Worm (Caenorhabditis elegans): Measurements from ENCODE around the gene cest-2.3.

The cest-2.3 gene

ce11 chrV:14194514-14194913, 11.8 kb upstream of the cest-2.3 start:
- TF ChIP-seq T23F11.4 (GFP tag; optimal IDR thresholded peaks at IDR 0.05) (no peak), hlh-8 (tag; optimal IDR thresholded peaks at IDR 0.05) (no peak), ceh-34 (tag; optimal IDR thresholded peaks at IDR 0.05) (no peak), elt-2 (tag; optimal IDR thresholded peaks at IDR 0.05) (no peak), fax-1 (tag; optimal IDR thresholded peaks at IDR 0.05) (no peak), ztf-16 (tag; optimal IDR thresholded peaks at IDR 0.05) (no peak), hlh-6 (tag; optimal IDR thresholded peaks at IDR 0.05) (no peak), zip-5 (tag; optimal IDR thresholded peaks at IDR 0.05) (no peak), ref-2 (tag; optimal IDR thresholded peaks at IDR 0.05) (no peak), syd-9 (tag; optimal IDR thresholded peaks at IDR 0.05) (no peak), sox-4 (tag; optimal IDR thresholded peaks at IDR 0.05) (no peak), pat-9 (tag; optimal IDR thresholded peaks at IDR 0.05) (no peak), dve-1 (tag; optimal IDR thresholded peaks at IDR 0.05) (no peak), eyg-1 (tag; optimal IDR thresholded peaks at IDR 0.05) (no peak), ceh-19 (GFP tag; optimal IDR thresholded peaks at IDR 0.05) (no peak), K09A11.1 (tag; optimal IDR thresholded peaks at IDR 0.05; ENCODE audit: insufficient read depth) (no peak)

ce11 chrV:14193451-14193850, 10.7 kb upstream of the cest-2.3 start, which contains the start of gene atfs-1:
Gene atfs-1, plus strand, starts transcription at chrV:14193663.
- TF ChIP-seq F13H6.1 (tag; optimal IDR thresholded peaks at IDR 0.05), result no peak
- TF ChIP-seq che-1 (tag; optimal IDR thresholded peaks at IDR 0.05), result no peak
- TF ChIP-seq pag-3 (tag; optimal IDR thresholded peaks at IDR 0.05; ENCODE audit: borderline replicate concordance), result no peak
- no peak for TF ChIP-seq sox-2 (GFP tag; IDR thresholded peaks at IDR 0.05)
- no peak for TF ChIP-seq ceh-14 (tag; optimal IDR thresholded peaks at IDR 0.05)
- no peak for TF ChIP-seq elt-2 (tag; optimal IDR thresholded peaks at IDR 0.05)
- TF ChIP-seq nhr-232 (tag; optimal IDR thresholded peaks at IDR 0.05), result no peak
- TF ChIP-seq pax-1 (tag; optimal IDR thresholded peaks at IDR 0.05), result no peak
- TF ChIP-seq unc-86 (tag; optimal IDR thresholded peaks at IDR 0.05), result no peak
- TF ChIP-seq nhr-11 (tag; optimal IDR thresholded peaks at IDR 0.05), result no peak
- TF ChIP-seq eyg-1 (tag; optimal IDR thresholded peaks at IDR 0.05), result no peak
- no peak for TF ChIP-seq K02D7.2 (tag; optimal IDR thresholded peaks at IDR 0.05)
- TF ChIP-seq ceh-30 (tag; optimal IDR thresholded peaks at IDR 0.05), result no peak
- TF ChIP-seq Y22D7AL.16 (tag; optimal IDR thresholded peaks at IDR 0.05), result no peak
- TF ChIP-seq ceh-2 (tag; optimal IDR thresholded peaks at IDR 0.05), result no peak
- TF ChIP-seq ceh-18 (tag; optimal IDR thresholded peaks at IDR 0.05), result peak; percentile 53
- TF ChIP-seq unc-3 (GFP tag; conservative IDR thresholded peaks at IDR 0.05), result no peak
- TF ChIP-seq unc-3 (tag; optimal IDR thresholded peaks at IDR 0.05), result no peak
- TF ChIP-seq zip-5 (tag; optimal IDR thresholded peaks at IDR 0.05), result no peak
- no peak for TF ChIP-seq hlh-15 (tag; optimal IDR thresholded peaks at IDR 0.05)
- TF ChIP-seq gmeb-2 (tag; optimal IDR thresholded peaks at IDR 0.05), result no peak
- TF ChIP-seq T23F11.4 (GFP tag; optimal IDR thresholded peaks at IDR 0.05), result no peak
- TF ChIP-seq dve-1 (tag; optimal IDR thresholded peaks at IDR 0.05), result peak; percentile 8
- no peak for TF ChIP-seq ttx-3 (tag; optimal IDR thresholded peaks at IDR 0.05)
- TF ChIP-seq npax-4 (tag; optimal IDR thresholded peaks at IDR 0.05), result no peak
- no peak for TF ChIP-seq dmd-4 (tag; optimal IDR thresholded peaks at IDR 0.05; ENCODE audit: borderline replicate concordance)
- TF ChIP-seq ceh-34 (tag; optimal IDR thresholded peaks at IDR 0.05), result no peak
- TF ChIP-seq unc-55 (GFP tag; optimal IDR thresholded peaks at IDR 0.05), result peak; percentile 55
- TF ChIP-seq ceh-9 (tag; optimal IDR thresholded peaks at IDR 0.05), result no peak
- no peak for TF ChIP-seq pat-9 (tag; optimal IDR thresholded peaks at IDR 0.05)
- no peak for TF ChIP-seq ztf-16 (tag; optimal IDR thresholded peaks at IDR 0.05)
- no peak for TF ChIP-seq fax-1 (tag; optimal IDR thresholded peaks at IDR 0.05)
- TF ChIP-seq rnt-1 (tag; optimal IDR thresholded peaks at IDR 0.05), result no peak
- TF ChIP-seq hlh-30 (tag; optimal IDR thresholded peaks at IDR 0.05; ENCODE audit: insufficient read depth), result no peak
- TF ChIP-seq syd-9 (tag; optimal IDR thresholded peaks at IDR 0.05), result no peak
- no peak for TF ChIP-seq ahr-1 (tag; optimal IDR thresholded peaks at IDR 0.05)
- TF ChIP-seq mec-3 (tag; optimal IDR thresholded peaks at IDR 0.05; ENCODE audit: borderline replicate concordance), result no peak
- no peak for TF ChIP-seq ceh-45 (GFP tag; IDR thresholded peaks at IDR 0.05)
- TF ChIP-seq ceh-22 (tag; optimal IDR thresholded peaks at IDR 0.05), result no peak
- no peak for TF ChIP-seq fkh-10 (GFP tag; optimal IDR thresholded peaks at IDR 0.05)
- no peak for TF ChIP-seq odd-2 (tag; optimal IDR thresholded peaks at IDR 0.05)
- no peak for TF ChIP-seq C08G9.2 (tag; optimal IDR thresholded peaks at IDR 0.05)
- TF ChIP-seq ama-1 (optimal IDR thresholded peaks at IDR 0.05), result no peak
- TF ChIP-seq ets-4 (tag; optimal IDR thresholded peaks at IDR 0.05), result no peak
- TF ChIP-seq unc-42 (tag; optimal IDR thresholded peaks at IDR 0.05), result peak; percentile 48
- TF ChIP-seq fkh-6 (tag; optimal IDR thresholded peaks at IDR 0.05), result no peak
